Worm (Caenorhabditis elegans) whole organism, L1 larva: Measurements from ENCODE around the gene Y47D7A.15.

Experiments
- aly-2 ChIP-seq: fragments of 150-350 bp; optimal IDR thresholded peaks from 2 replicates; lab custom pipeline; 2014; ENCODE audit warnings: missing biosample characterization, missing genetic modification characterization
- egl-27 ChIP-seq, 2 experiments: fragments of 150-350 bp in 1 of 2; sonication (generic microtip); optimal IDR thresholded peaks; 3 replicates each; lab custom pipeline; 2017 to 2018; ENCODE audit warnings: missing biosample characterization in 2 of 2, missing genetic modification characterization in 2 of 2, missing genetic modification reagents in 2 of 2
- elt-2 ChIP-seq: sonication (generic microtip); optimal IDR thresholded peaks from 2 replicates; lab custom pipeline; 2016; ENCODE audit warnings: missing genetic modification characterization, mild to moderate bottlenecking, inconsistent platforms, missing compliant biosample characterization, missing genetic modification reagents
- isw-1 ChIP-seq: fragments of 200-800 bp; sonication (Bioruptor generic); IDR thresholded peaks from 2 replicates; pipeline ENCODE4 v1.3.6; 2022; ENCODE audit warnings: missing genetic modification characterization, missing compliant biosample characterization
- lin-13 ChIP-seq: fragments of 150-350 bp; optimal IDR thresholded peaks from 2 replicates; lab custom pipeline; 2014; ENCODE audit warnings: missing biosample characterization, missing genetic modification reagents, missing genetic modification characterization
- lin-35 ChIP-seq, 2 experiments: fragments of 150-350 bp; optimal IDR thresholded peaks; 2 replicates each; lab custom pipeline; 2014; ENCODE audit warnings: missing biosample characterization in 2 of 2, missing genetic modification characterization in 2 of 2, missing genetic modification reagents in 2 of 2
- lsy-2 ChIP-seq, 2 experiments: fragments of 150-350 bp; optimal IDR thresholded peaks; 2 replicates each; lab custom pipeline; 2014; ENCODE audit warnings: missing biosample characterization in 2 of 2, missing genetic modification characterization in 2 of 2
- mdl-1 ChIP-seq, 2 experiments: fragments of 150-350 bp; optimal IDR thresholded peaks; 2 replicates each; lab custom pipeline; 2014 to 2017; ENCODE audit warnings: missing biosample characterization in 2 of 2, missing genetic modification characterization in 2 of 2, inconsistent platforms in 1 of 2
- mef-2 ChIP-seq: fragments of 150-350 bp; optimal IDR thresholded peaks from 2 replicates; lab custom pipeline; 2014; ENCODE audit warnings: missing biosample characterization, missing genetic modification characterization
- nhr-77 ChIP-seq: fragments of 150-350 bp; optimal IDR thresholded peaks from 2 replicates; lab custom pipeline; 2014; ENCODE audit warnings: missing biosample characterization, missing genetic modification characterization
- unc-86 ChIP-seq: sonication (generic microtip); optimal IDR thresholded peaks from 2 replicates; lab custom pipeline; 2016; ENCODE audit warnings: missing genetic modification characterization, missing compliant biosample characterization

- TF ChIP-seq lin-35 (GFP tag; optimal IDR thresholded peaks at IDR 0.05; lab: Kevin White, UChicago) (no peak), unc-86 (no peak), nhr-77 (tag; lab: Kevin White, UChicago) (no peak), lin-13 (no peak), aly-2 (no peak), egl-27 (tag; optimal IDR thresholded peaks at IDR 0.05; lab: Kevin White, UChicago) (no peak), mef-2 (tag; lab: Kevin White, UChicago) (no peak), elt-2 (tag; lab: Kevin White, UChicago) (no peak), mdl-1 (tag; optimal IDR thresholded peaks at IDR 0.05; lab: Kevin White, UChicago) (no peak), lsy-2 (tag; optimal IDR thresholded peaks at IDR 0.05; lab: Kevin White, UChicago) (no peak), isw-1 (GFP tag; lab: Robert Waterston, UW) (no peak)
These were observed 14.7 kb upstream of the Y47D7A.15 start for ce11 chrV:4447637-4448036.
